Worm (Caenorhabditis elegans) whole organism, late embryonic: Measurements from ENCODE around the gene lact-3.

Experiments used
- C38D4.7 ChIP-seq: fragments of 200-800 bp; sonication (Bioruptor generic); optimal IDR thresholded peaks from 2 replicates; lab custom pipeline; 2018; ENCODE audit warnings: mild to moderate bottlenecking, missing genetic modification characterization, moderate library complexity, missing compliant biosample characterization
- K02D7.2 ChIP-seq: sonication (generic microtip); optimal IDR thresholded peaks from 2 replicates; lab custom pipeline; 2017; ENCODE audit warnings: mild to moderate bottlenecking, missing genetic modification characterization, missing compliant biosample characterization
- K09A11.1 ChIP-seq: sonication (generic microtip); optimal IDR thresholded peaks from 2 replicates; lab custom pipeline; 2017; ENCODE audit warnings: antibody characterized with exemption, mild to moderate bottlenecking, missing genetic modification characterization, missing compliant biosample characterization; ENCODE audit not compliant: insufficient read depth
- ceh-19 ChIP-seq: fragments of 200-800 bp; sonication (Bioruptor generic); optimal IDR thresholded peaks from 2 replicates; lab custom pipeline; 2018; ENCODE audit warnings: mild to moderate bottlenecking, missing genetic modification characterization, missing compliant biosample characterization
- ceh-24 ChIP-seq: sonication (generic microtip); optimal IDR thresholded peaks from 2 replicates; lab custom pipeline; 2016; ENCODE audit warnings: mild to moderate bottlenecking, missing genetic modification characterization, missing compliant biosample characterization
- ceh-48 ChIP-seq: sonication (generic microtip); optimal IDR thresholded peaks from 2 replicates; lab custom pipeline; 2016; ENCODE audit warnings: missing genetic modification characterization, inconsistent platforms, missing compliant biosample characterization
- ceh-9 ChIP-seq: sonication (generic microtip); optimal IDR thresholded peaks from 2 replicates; lab custom pipeline; 2016; ENCODE audit warnings: mild to moderate bottlenecking, missing genetic modification characterization, inconsistent platforms, missing compliant biosample characterization
- che-1 ChIP-seq: sonication (generic microtip); optimal IDR thresholded peaks from 2 replicates; lab custom pipeline; 2016; ENCODE audit warnings: mild to moderate bottlenecking, missing genetic modification characterization, missing compliant biosample characterization
- ets-4 ChIP-seq: sonication (generic microtip); optimal IDR thresholded peaks from 2 replicates; lab custom pipeline; 2016; ENCODE audit warnings: missing genetic modification characterization, missing compliant biosample characterization
- eyg-1 ChIP-seq: sonication (generic microtip); optimal IDR thresholded peaks from 2 replicates; lab custom pipeline; 2016; ENCODE audit warnings: missing genotype, missing genetic modification characterization, missing compliant biosample characterization
- hlh-15 ChIP-seq: sonication (generic microtip); optimal IDR thresholded peaks from 2 replicates; lab custom pipeline; 2016; ENCODE audit warnings: missing genetic modification characterization, missing compliant biosample characterization
- hlh-30 ChIP-seq: sonication (generic microtip); optimal IDR thresholded peaks from 2 replicates; lab custom pipeline; 2017; ENCODE audit warnings: antibody characterized with exemption, missing genetic modification characterization, missing compliant biosample characterization; ENCODE audit not compliant: insufficient read depth
- hlh-6 ChIP-seq: sonication (generic microtip); optimal IDR thresholded peaks from 2 replicates; lab custom pipeline; 2016; ENCODE audit warnings: missing genotype, missing genetic modification characterization, missing compliant biosample characterization
- lim-6 ChIP-seq: sonication (generic microtip); optimal IDR thresholded peaks from 2 replicates; lab custom pipeline; 2016; ENCODE audit warnings: missing genetic modification characterization, missing compliant biosample characterization
- nfya-1 ChIP-seq: sonication (generic microtip); optimal IDR thresholded peaks from 2 replicates; lab custom pipeline; 2017; ENCODE audit warnings: missing genetic modification characterization, mild to moderate bottlenecking, missing compliant biosample characterization, antibody characterized with exemption, moderate library complexity
- odd-2 ChIP-seq: sonication (generic microtip); optimal IDR thresholded peaks from 2 replicates; lab custom pipeline; 2017; ENCODE audit warnings: antibody characterized with exemption, mild to moderate bottlenecking, missing genetic modification characterization, missing compliant biosample characterization
- pag-3 ChIP-seq: sonication (generic microtip); optimal IDR thresholded peaks from 2 replicates; lab custom pipeline; 2016; ENCODE audit warnings: missing compliant biosample characterization, missing genetic modification characterization, borderline replicate concordance
- pax-1 ChIP-seq: fragments of 150-350 bp; optimal IDR thresholded peaks from 2 replicates; lab custom pipeline; 2014; ENCODE audit warnings: missing biosample characterization, missing genetic modification characterization
- tbx-2 ChIP-seq: sonication (generic microtip); optimal IDR thresholded peaks from 2 replicates; lab custom pipeline; 2016; ENCODE audit warnings: missing genetic modification characterization, missing compliant biosample characterization
- tbx-7 ChIP-seq: sonication (generic microtip); optimal IDR thresholded peaks from 2 replicates; lab custom pipeline; 2016; ENCODE audit warnings: missing genotype, missing genetic modification characterization, missing compliant biosample characterization
- unc-3 ChIP-seq, 2 experiments: fragments of 200-800 bp in 1 of 2; sonication (Bioruptor generic) in 1 of 2; sonication (generic microtip) in 1 of 2; conservative IDR thresholded peaks in 1 of 2; optimal IDR thresholded peaks in 1 of 2; 2 replicates each; pipeline versions ENCODE4 v1.3.6 to Lab custom; 2016 to 2022; ENCODE audit warnings: missing compliant biosample characterization in 2 of 2, missing genetic modification characterization in 2 of 2, missing genetic modification reagents in 1 of 2
- unc-55 ChIP-seq: sonication (generic microtip); optimal IDR thresholded peaks from 2 replicates; lab custom pipeline; 2017; ENCODE audit warnings: missing biosample characterization, missing genetic modification reagents, missing genetic modification characterization

Gene lact-3

ce11 chrII:10618157-10618556 lies 39.3 kb downstream of the lact-3 start, which contains the start of gene C14A4.13:
C14A4.13 (plus strand) TSS chrII:10618457.
- TF ChIP-seq hlh-15 (tag; lab: Kevin White, UChicago) (no peak), K02D7.2 (no peak), che-1 (tag; lab: Kevin White, UChicago) (no peak), C38D4.7 (no peak)
- TF ChIP-seq, all 69 proteins: peak for 0

- TF ChIP-seq ceh-19 (GFP tag; lab: Kevin White, UChicago), result no peak
- TF ChIP-seq hlh-6 (tag; lab: Kevin White, UChicago), result no peak
- no peak for TF ChIP-seq ets-4
- TF ChIP-seq odd-2 (tag; lab: Kevin White, UChicago), result no peak
- TF ChIP-seq ceh-48 (tag; lab: Kevin White, UChicago), result no peak
- TF ChIP-seq lim-6 (tag; lab: Kevin White, UChicago), result no peak
- no peak for TF ChIP-seq pag-3
- no peak for TF ChIP-seq tbx-2 (tag; lab: Kevin White, UChicago)
- TF ChIP-seq ceh-24, result no peak
- no peak for TF ChIP-seq ceh-9 (tag; lab: Kevin White, UChicago)
- no peak for TF ChIP-seq K09A11.1
- no peak for TF ChIP-seq hlh-30
Measured at ce11 chrII:10612743-10613142, 44.7 kb downstream of the lact-3 start, which contains the start of gene C14A4.12. C14A4.12 (plus strand) TSS chrII:10613043.

ce11 chrII:10608821-10609220 lies 48.7 kb downstream of the lact-3 start:
- no peak for TF ChIP-seq eyg-1

ce11 chrII:10607238-10607961 lies 50.1 kb downstream of the lact-3 start, which contains the start of gene ccm-3:
ccm-3 (minus strand) TSS chrII:10607275.
- TF ChIP-seq pax-1 (tag; lab: Kevin White, UChicago) (no peak), nfya-1 (tag; lab: Kevin White, UChicago) (peak; percentile 21)

ce11 chrII:10605512-10605911 lies 52.0 kb downstream of the lact-3 start, which contains the start of gene taf-13:
taf-13 (minus strand) TSS chrII:10605612.
- no peak for TF ChIP-seq ets-4
- TF ChIP-seq unc-55, result no peak
- no peak for TF ChIP-seq unc-3 (GFP tag; conservative IDR thresholded peaks at IDR 0.05; lab: Robert Waterston, UW)
- no peak for TF ChIP-seq unc-3 (tag; optimal IDR thresholded peaks at IDR 0.05; lab: Kevin White, UChicago)

ce11 chrII:10603560-10603959 lies 53.9 kb downstream of the lact-3 start:
- TF ChIP-seq nfya-1 (tag; lab: Kevin White, UChicago) (peak; percentile 63), tbx-7 (no peak)
